Fruit fly (Drosophila melanogaster) whole organism, embryonic: ENCODE measurements around the gene Sema5c.

Experiments used
- CG12391 ChIP-seq: fragments of 200-800 bp; sonication (Bioruptor generic); optimal IDR thresholded peaks from 3 replicates; lab custom pipeline; 2018; ENCODE audit warnings: missing biosample characterization, mild to moderate bottlenecking, missing genetic modification characterization, moderate library complexity
- CG14860 ChIP-seq: fragments of 200-800 bp; sonication (Bioruptor generic); IDR thresholded peaks from 3 replicates; pipeline ENCODE4 v1.3.6; 2022; ENCODE audit warnings: missing biosample characterization, missing genetic modification characterization; ENCODE audit not compliant: partially characterized antibody
- CG15011 ChIP-seq: fragments of 200-800 bp; sonication (Bioruptor generic); optimal IDR thresholded peaks from 3 replicates; lab custom pipeline; 2018; ENCODE audit warnings: missing biosample characterization, mild to moderate bottlenecking, missing genetic modification characterization
- CG1603 ChIP-seq: fragments of 200-800 bp; sonication (Bioruptor generic); optimal IDR thresholded peaks from 2 replicates; lab custom pipeline; 2019; ENCODE audit warnings: missing biosample characterization, mild to moderate bottlenecking, missing genetic modification characterization, moderate library complexity
- CG17568 ChIP-seq: fragments of 200-800 bp; sonication (Bioruptor generic); optimal IDR thresholded peaks from 2 replicates; lab custom pipeline; 2018; ENCODE audit warnings: missing biosample characterization, mild to moderate bottlenecking, missing genetic modification characterization, moderate library complexity
- CG17612 ChIP-seq: fragments of 200-800 bp; sonication (Bioruptor generic); IDR thresholded peaks from 2 replicates; pipeline ENCODE4 v1.3.6; 2022; ENCODE audit warnings: missing biosample characterization, missing genetic modification characterization
- CG17829 ChIP-seq: fragments of 200-800 bp; optimal IDR thresholded peaks from 2 replicates; lab custom pipeline; 2019; ENCODE audit warnings: missing biosample characterization, mild to moderate bottlenecking, missing genetic modification characterization, moderate library complexity
- CG2116 ChIP-seq: fragments of 200-800 bp; sonication (Bioruptor generic); optimal IDR thresholded peaks from 3 replicates; lab custom pipeline; 2018; ENCODE audit warnings: missing biosample characterization, mild to moderate bottlenecking, missing genetic modification characterization
- CG2129 ChIP-seq: fragments of 200-800 bp; sonication (Bioruptor generic); IDR thresholded peaks from 2 replicates; pipeline ENCODE4 v1.3.6; 2022; ENCODE audit warnings: missing biosample characterization, missing genetic modification characterization; ENCODE audit not compliant: partially characterized antibody
- CG2712 ChIP-seq: fragments of 200-800 bp; optimal IDR thresholded peaks from 3 replicates; lab custom pipeline; 2019; ENCODE audit warnings: missing biosample characterization, mild to moderate bottlenecking, missing genetic modification characterization, moderate library complexity
- CG31388 ChIP-seq: fragments of 200-800 bp; sonication (Bioruptor generic); optimal IDR thresholded peaks from 2 replicates; lab custom pipeline; 2016; ENCODE audit warnings: missing biosample characterization, missing genetic modification characterization
- CG3407 ChIP-seq: fragments of 200-800 bp; sonication (Bioruptor generic); optimal IDR thresholded peaks from 2 replicates; lab custom pipeline; 2018; ENCODE audit warnings: missing biosample characterization, mild to moderate bottlenecking, missing genetic modification characterization
- CG4282 ChIP-seq: fragments of 200-800 bp; sonication (Bioruptor generic); optimal IDR thresholded peaks from 2 replicates; lab custom pipeline; 2016; ENCODE audit warnings: missing biosample characterization, missing genetic modification characterization
- CG4360 ChIP-seq: fragments of 200-800 bp; sonication (Bioruptor generic); IDR thresholded peaks from 2 replicates; pipeline ENCODE4 v1.3.6; 2022; ENCODE audit warnings: missing biosample characterization, missing genetic modification characterization
- CG6791 ChIP-seq: fragments of 200-800 bp; sonication (Bioruptor generic); IDR thresholded peaks from 3 replicates; pipeline ENCODE4 v1.3.6; 2022; ENCODE audit warnings: missing biosample characterization, missing genetic modification characterization; ENCODE audit not compliant: partially characterized antibody
- CG7271 ChIP-seq: fragments of 200-800 bp; sonication (Bioruptor generic); optimal IDR thresholded peaks from 2 replicates; lab custom pipeline; 2018; ENCODE audit warnings: missing biosample characterization, mild to moderate bottlenecking, missing genetic modification characterization, moderate library complexity
- CG7963 ChIP-seq: fragments of 200-800 bp; sonication (Bioruptor generic); IDR thresholded peaks from 3 replicates; pipeline ENCODE4 v1.3.6; 2022; ENCODE audit warnings: missing biosample characterization, missing genetic modification characterization; ENCODE audit not compliant: partially characterized antibody
- D19B ChIP-seq: fragments of 200-800 bp; sonication (Bioruptor generic); optimal IDR thresholded peaks from 2 replicates; lab custom pipeline; 2017; ENCODE audit warnings: missing biosample characterization, mild to moderate bottlenecking, missing genetic modification characterization
- Dll ChIP-seq: fragments of 200-800 bp; sonication (Bioruptor generic); IDR thresholded peaks from 4 replicates; pipeline ENCODE4 v1.3.6; 2022; ENCODE audit warnings: missing biosample characterization, missing genetic modification characterization; ENCODE audit not compliant: partially characterized antibody
- Dp ChIP-seq: fragments of 200-800 bp; sonication (Bioruptor generic); optimal IDR thresholded peaks from 2 replicates; lab custom pipeline; 2018; ENCODE audit warnings: missing biosample characterization, mild to moderate bottlenecking, missing genetic modification characterization, moderate library complexity
- Dref ChIP-seq: fragments of 200-800 bp; sonication (Bioruptor generic); IDR thresholded peaks from 2 replicates; pipeline ENCODE4 v1.3.6; 2022; ENCODE audit warnings: missing biosample characterization, missing genetic modification characterization
- E2f2 ChIP-seq: fragments of 200-800 bp; sonication (Bioruptor generic); IDR thresholded peaks from 2 replicates; pipeline ENCODE4 v1.3.6; 2022; ENCODE audit warnings: missing biosample characterization, missing genetic modification characterization
- Fer1 ChIP-seq: fragments of 200-800 bp; sonication (Bioruptor generic); optimal IDR thresholded peaks from 2 replicates; lab custom pipeline; 2017; ENCODE audit warnings: missing biosample characterization, mild to moderate bottlenecking, missing genetic modification characterization
- MESR4 ChIP-seq: fragments of 200-800 bp; sonication (Bioruptor generic); optimal IDR thresholded peaks from 2 replicates; lab custom pipeline; 2018; ENCODE audit warnings: missing biosample characterization, mild to moderate bottlenecking, missing genetic modification characterization, moderate library complexity
- Opbp ChIP-seq: fragments of 200-800 bp; sonication (Bioruptor generic); IDR thresholded peaks from 3 replicates; pipeline ENCODE4 v1.3.6; 2022; ENCODE audit warnings: missing biosample characterization, missing genetic modification characterization; ENCODE audit not compliant: partially characterized antibody
- Pdp1 ChIP-seq, 2 experiments: fragments of 200-800 bp; sonication (Bioruptor generic); optimal IDR thresholded peaks; 3 replicates each; lab custom pipeline; 2016; ENCODE audit warnings: missing biosample characterization in 2 of 2, missing genetic modification characterization in 2 of 2, mild to moderate bottlenecking in 1 of 2, moderate library complexity in 1 of 2
- Sry-δ ChIP-seq: fragments of 200-800 bp; sonication (Bioruptor generic); optimal IDR thresholded peaks from 2 replicates; lab custom pipeline; 2016; ENCODE audit warnings: missing biosample characterization, missing genetic modification characterization
- YL-1 ChIP-seq: fragments of 200-800 bp; sonication (Bioruptor generic); optimal IDR thresholded peaks from 3 replicates; lab custom pipeline; 2017; ENCODE audit warnings: missing biosample characterization, mild to moderate bottlenecking, missing genetic modification characterization
- al ChIP-seq: fragments of 200-800 bp; sonication (Bioruptor generic); IDR thresholded peaks from 2 replicates; pipeline ENCODE4 v1.3.6; 2022; ENCODE audit warnings: missing biosample characterization, missing genetic modification characterization
- amos ChIP-seq: fragments of 200-800 bp; sonication (Bioruptor generic); IDR thresholded peaks from 2 replicates; pipeline ENCODE4 v1.3.6; 2022; ENCODE audit warnings: missing biosample characterization, missing genetic modification characterization; ENCODE audit not compliant: partially characterized antibody
- ato ChIP-seq: fragments of 200-800 bp; sonication (Bioruptor generic); IDR thresholded peaks from 2 replicates; pipeline ENCODE4 v1.3.6; 2022; ENCODE audit warnings: missing biosample characterization, missing genetic modification characterization; ENCODE audit not compliant: partially characterized antibody
- bigmax ChIP-seq: fragments of 200-800 bp; sonication (Bioruptor generic); optimal IDR thresholded peaks from 2 replicates; lab custom pipeline; 2018; ENCODE audit warnings: missing biosample characterization, mild to moderate bottlenecking, missing genetic modification characterization
- chinmo ChIP-seq: fragments of 200-800 bp; sonication (Bioruptor generic); IDR thresholded peaks from 4 replicates; pipeline ENCODE4 v1.3.6; 2022; ENCODE audit warnings: missing biosample characterization, missing genetic modification characterization; ENCODE audit not compliant: partially characterized antibody
- ci ChIP-seq: fragments of 200-800 bp; sonication (Bioruptor generic); IDR thresholded peaks from 3 replicates; pipeline ENCODE4 v1.3.6; 2022; ENCODE audit warnings: missing biosample characterization, missing genetic modification characterization
- croc ChIP-seq: fragments of 200-800 bp; sonication (Bioruptor generic); conservative IDR thresholded peaks from 3 replicates; pipeline ENCODE4 v1.3.6; 2022; ENCODE audit warnings: missing biosample characterization, missing genetic modification characterization
- hb ChIP-seq: fragments of 200-800 bp; sonication (Bioruptor generic); IDR thresholded peaks from 3 replicates; pipeline ENCODE4 v1.3.6; 2022; ENCODE audit warnings: missing biosample characterization, missing genetic modification characterization; ENCODE audit not compliant: partially characterized antibody
- inv ChIP-seq: fragments of 200-800 bp; sonication (Bioruptor generic); IDR thresholded peaks from 2 replicates; pipeline ENCODE4 v1.3.6; 2022; ENCODE audit warnings: missing biosample characterization, missing genetic modification characterization; ENCODE audit not compliant: partially characterized antibody
- mld ChIP-seq: fragments of 200-800 bp; sonication (Bioruptor generic); IDR thresholded peaks from 3 replicates; pipeline ENCODE4 v1.3.6; 2022; ENCODE audit warnings: missing biosample characterization, missing genetic modification characterization; ENCODE audit not compliant: partially characterized antibody
- nerfin-2 ChIP-seq: fragments of 200-800 bp; sonication (Bioruptor generic); IDR thresholded peaks from 2 replicates; pipeline ENCODE4 v1.3.6; 2022; ENCODE audit warnings: missing biosample characterization, missing genetic modification characterization; ENCODE audit not compliant: partially characterized antibody
- onecut ChIP-seq: fragments of 200-800 bp; sonication (Bioruptor generic); IDR thresholded peaks from 2 replicates; pipeline ENCODE4 v1.3.6; 2022; ENCODE audit warnings: missing biosample characterization, missing genetic modification characterization
- pfk ChIP-seq: fragments of 200-800 bp; sonication (Bioruptor generic); optimal IDR thresholded peaks from 2 replicates; lab custom pipeline; 2018; ENCODE audit warnings: missing biosample characterization, mild to moderate bottlenecking, missing genetic modification characterization, moderate library complexity
- pros ChIP-seq: fragments of 200-800 bp; sonication (Bioruptor generic); optimal IDR thresholded peaks from 3 replicates; lab custom pipeline; 2019; ENCODE audit warnings: missing biosample characterization, mild to moderate bottlenecking, missing genetic modification characterization, moderate library complexity
- pzg ChIP-seq: fragments of 200-800 bp; sonication (Bioruptor generic); optimal IDR thresholded peaks from 3 replicates; lab custom pipeline; 2018; ENCODE audit warnings: missing biosample characterization, mild to moderate bottlenecking, missing genetic modification characterization, moderate library complexity
- sens ChIP-seq: fragments of 200-800 bp; sonication (Bioruptor generic); peaks from one replicate; lab custom pipeline; 2016; ENCODE audit warnings: missing biosample characterization, missing genetic modification characterization
- sna ChIP-seq: fragments of 200-800 bp; sonication (Bioruptor generic); IDR thresholded peaks from 2 replicates; pipeline ENCODE4 v1.3.6; 2022; ENCODE audit warnings: missing biosample characterization, missing genetic modification characterization; ENCODE audit not compliant: partially characterized antibody
- sr ChIP-seq: fragments of 200-800 bp; sonication (Bioruptor generic); IDR thresholded peaks from 3 replicates; pipeline ENCODE4 v1.3.6; 2022; ENCODE audit warnings: missing biosample characterization, missing genetic modification characterization
- unc-4 ChIP-seq: fragments of 200-800 bp; sonication (Bioruptor generic); IDR thresholded peaks from 2 replicates; pipeline ENCODE4 v1.3.6; 2022; ENCODE audit warnings: missing biosample characterization, missing genetic modification characterization; ENCODE audit not compliant: partially characterized antibody
- vnd ChIP-seq: fragments of 200-800 bp; sonication (Bioruptor generic); IDR thresholded peaks from 3 replicates; pipeline ENCODE4 v1.3.6; 2022; ENCODE audit warnings: missing biosample characterization, missing genetic modification characterization; ENCODE audit not compliant: partially characterized antibody

The Sema5c gene

DNA sequence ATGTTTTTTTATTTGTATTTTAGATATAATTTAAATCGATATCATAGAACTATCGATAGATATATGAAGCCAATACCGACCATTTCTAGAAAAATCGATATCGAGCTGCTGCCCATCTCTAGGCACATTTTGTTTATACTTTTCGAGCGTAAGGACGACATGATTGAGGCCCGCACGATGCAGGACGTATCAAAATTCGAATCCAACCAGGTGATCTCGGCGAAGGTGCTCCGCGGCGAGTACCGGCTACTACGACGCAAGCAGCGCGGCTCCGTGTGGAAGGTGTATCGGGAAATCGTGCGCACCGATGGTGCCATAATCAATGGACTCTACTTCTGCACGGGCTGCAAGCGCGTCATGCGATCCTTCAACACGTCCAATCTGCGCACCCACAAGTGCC, 36.5 kb upstream of the Sema5c start, which contains the start of gene ssp (continued):
- peak; percentile 30; the same call in 1 of the 2 replicates for TF ChIP-seq onecut (GFP tag; lab: Robert Waterston, UW)
- peak; percentile 16 for TF ChIP-seq CG2712 (tag; lab: Kevin White, UChicago)
- TF ChIP-seq amos (GFP tag; lab: Robert Waterston, UW), result peak; percentile 79
- no peak for TF ChIP-seq CG31388
- no peak for TF ChIP-seq pros (GFP tag; lab: Kevin White, UChicago)
- peak; percentile 82 for TF ChIP-seq MESR4
- peak; percentile 83 for TF ChIP-seq sna (GFP tag; lab: Robert Waterston, UW)
- peak; percentile 60; the same call in 1 of the 3 replicates for TF ChIP-seq hb
- TF ChIP-seq CG4360, result 0 out of 2 replicates have a peak, but pooled peaks have one; percentile 14
- peak in 1 of 2 experiments; percentile 47 for TF ChIP-seq Pdp1 (GFP tag; optimal IDR thresholded peaks at IDR 0.05; lab: Kevin White, UChicago)
- TF ChIP-seq vnd (GFP tag; lab: Robert Waterston, UW), result peak; percentile 70
- peak; percentile 36; the same call in 1 of the 3 replicates for TF ChIP-seq CG7963
- TF ChIP-seq CG2129 (GFP tag; lab: Robert Waterston, UW), result peak; percentile 75
- TF ChIP-seq CG2116, result peak; percentile 27
- TF ChIP-seq pfk (GFP tag; lab: Kevin White, UChicago), result no peak
- peak; percentile 14 for TF ChIP-seq CG17829 (tag; lab: Kevin White, UChicago)
- TF ChIP-seq ato (GFP tag; lab: Robert Waterston, UW), result peak; percentile 56; the same call in 1 of the 2 replicates
- TF ChIP-seq inv (GFP tag; lab: Robert Waterston, UW), result peak; percentile 61
- no peak for TF ChIP-seq CG17612 (GFP tag; lab: Robert Waterston, UW)
- TF ChIP-seq unc-4 (GFP tag; lab: Robert Waterston, UW), result peak; percentile 89
- TF ChIP-seq CG7271 (tag; lab: Kevin White, UChicago), result peak; percentile 36
- TF ChIP-seq chinmo (GFP tag; lab: Robert Waterston, UW), result 0 out of 4 replicates have a peak, but pooled peaks have one; percentile 27
- TF ChIP-seq CG14860 (GFP tag; lab: Robert Waterston, UW), result peak; percentile 73
- TF ChIP-seq YL-1 (GFP tag; lab: Kevin White, UChicago), result peak; percentile 28
- TF ChIP-seq CG4282 (GFP tag; lab: Kevin White, UChicago), result no peak
- no peak for TF ChIP-seq CG15011 (GFP tag; lab: Kevin White, UChicago)
- TF ChIP-seq sens (GFP tag; lab: Kevin White, UChicago), result peak; percentile 7
- peak; percentile 81 for TF ChIP-seq CG6791
- peak; percentile 91 for TF ChIP-seq Dll
- peak; percentile 47 for TF ChIP-seq Dp
- no peak for TF ChIP-seq D19B
- no peak for TF ChIP-seq sr (GFP tag; lab: Robert Waterston, UW)
- peak; percentile 50 for TF ChIP-seq pzg (GFP tag; lab: Kevin White, UChicago)
- peak; percentile 21 for TF ChIP-seq CG12391 (tag; lab: Kevin White, UChicago)
- no peak for TF ChIP-seq Fer1 (GFP tag; lab: Kevin White, UChicago)
- 0 out of 2 replicates have a peak, but pooled peaks have one; percentile 33 for TF ChIP-seq E2f2 (GFP tag; lab: Robert Waterston, UW)
- peak; percentile 85 for TF ChIP-seq Sry-δ
- TF ChIP-seq CG1603 (tag; lab: Kevin White, UChicago), result no peak
- TF ChIP-seq CG3407 (GFP tag; lab: Kevin White, UChicago), result no peak
- TF ChIP-seq CG17568 (GFP tag; lab: Kevin White, UChicago), result no peak
- no peak for TF ChIP-seq al
- TF ChIP-seq mld, result peak; percentile 66; the same call in 1 of the 3 replicates
- TF ChIP-seq ci, result no peak
- TF ChIP-seq croc (GFP tag; lab: Robert Waterston, UW), result no peak
- TF ChIP-seq bigmax (GFP tag; lab: Kevin White, UChicago), result no peak
- TF ChIP-seq Dref (GFP tag; lab: Robert Waterston, UW), result peak; percentile 87
- peak; percentile 86 for TF ChIP-seq Opbp
- TF ChIP-seq nerfin-2 (GFP tag; lab: Robert Waterston, UW), result peak; percentile 61
